Fruit fly (Drosophila melanogaster) whole organism, embryonic: ENCODE measurements around the gene TotM.

Experiments
- Atf-2 ChIP-seq: fragments of 200-800 bp; sonication (Bioruptor generic); optimal IDR thresholded peaks from 2 replicates; lab custom pipeline; 2016; ENCODE audit warnings: missing biosample characterization, missing genetic modification characterization
- CG10366 ChIP-seq: fragments of 200-800 bp; sonication (Bioruptor generic); IDR thresholded peaks from 2 replicates; pipeline ENCODE4 v1.3.6; 2022; ENCODE audit warnings: missing biosample characterization, missing genetic modification characterization
- CG10431 ChIP-seq: fragments of 200-800 bp; sonication (Bioruptor generic); optimal IDR thresholded peaks from 3 replicates; lab custom pipeline; 2018; ENCODE audit warnings: missing biosample characterization, mild to moderate bottlenecking, missing genetic modification characterization
- CG10565 ChIP-seq: fragments of 200-800 bp; sonication (Bioruptor generic); optimal IDR thresholded peaks from 3 replicates; lab custom pipeline; 2016; ENCODE audit warnings: missing biosample characterization, mild to moderate bottlenecking, missing genetic modification characterization
- CG10979 ChIP-seq: fragments of 200-800 bp; sonication (Bioruptor generic); optimal IDR thresholded peaks from 2 replicates; lab custom pipeline; 2018; ENCODE audit warnings: missing biosample characterization, mild to moderate bottlenecking, missing genetic modification characterization, moderate library complexity
- CG17385 ChIP-seq: fragments of 200-800 bp; sonication (Bioruptor generic); optimal IDR thresholded peaks from 3 replicates; lab custom pipeline; 2018; ENCODE audit warnings: missing biosample characterization, mild to moderate bottlenecking, missing genetic modification characterization
- CG17568 ChIP-seq: fragments of 200-800 bp; sonication (Bioruptor generic); optimal IDR thresholded peaks from 2 replicates; lab custom pipeline; 2018; ENCODE audit warnings: missing biosample characterization, mild to moderate bottlenecking, missing genetic modification characterization, moderate library complexity
- CG17802 ChIP-seq: fragments of 200-800 bp; sonication (Bioruptor generic); optimal IDR thresholded peaks from 2 replicates; lab custom pipeline; 2018; ENCODE audit warnings: missing biosample characterization, mild to moderate bottlenecking, missing genetic modification characterization, moderate library complexity
- CG18619 ChIP-seq: fragments of 200-800 bp; sonication (Bioruptor generic); optimal IDR thresholded peaks from 3 replicates; lab custom pipeline; 2017; ENCODE audit warnings: missing biosample characterization, mild to moderate bottlenecking, missing genetic modification characterization
- CG2202 ChIP-seq: fragments of 200-800 bp; sonication (Bioruptor generic); optimal IDR thresholded peaks from 2 replicates; lab custom pipeline; 2018; ENCODE audit warnings: missing biosample characterization, mild to moderate bottlenecking, missing genetic modification characterization
- CG30431 ChIP-seq: fragments of 200-800 bp; sonication (Bioruptor generic); optimal IDR thresholded peaks from 2 replicates; lab custom pipeline; 2017; ENCODE audit warnings: missing biosample characterization, missing genetic modification characterization
- CG32772 ChIP-seq: fragments of 200-800 bp; sonication (Bioruptor generic); IDR thresholded peaks from 2 replicates; pipeline ENCODE4 v1.3.6; 2022; ENCODE audit warnings: missing biosample characterization, missing genetic modification characterization
- CG3281 ChIP-seq: fragments of 200-800 bp; sonication (Bioruptor generic); optimal IDR thresholded peaks from 3 replicates; lab custom pipeline; 2017; ENCODE audit warnings: missing biosample characterization, mild to moderate bottlenecking, missing genetic modification characterization
- CG3726 ChIP-seq: fragments of 200-800 bp; sonication (Bioruptor generic); IDR thresholded peaks from 3 replicates; pipeline ENCODE4, ENCODE4 v1.3.6; 2022; ENCODE audit warnings: missing biosample characterization, missing genetic modification characterization
- CG4424 ChIP-seq: fragments of 200-800 bp; sonication (Bioruptor generic); optimal IDR thresholded peaks from 3 replicates; lab custom pipeline; 2016; ENCODE audit warnings: missing biosample characterization, missing genetic modification characterization
- CG4707 ChIP-seq: fragments of 200-800 bp; sonication (Bioruptor generic); optimal IDR thresholded peaks from 2 replicates; lab custom pipeline; 2018; ENCODE audit warnings: missing biosample characterization, mild to moderate bottlenecking, missing genetic modification characterization, moderate library complexity
- CG5180 ChIP-seq: fragments of 200-800 bp; sonication (Bioruptor generic); optimal IDR thresholded peaks from 3 replicates; lab custom pipeline; 2017; ENCODE audit warnings: missing biosample characterization, missing genetic modification characterization, mild to moderate bottlenecking, moderate library complexity, missing genetic modification reagents
- Camta ChIP-seq: fragments of 200-800 bp; sonication (Bioruptor generic); optimal IDR thresholded peaks from 2 replicates; lab custom pipeline; 2016; ENCODE audit warnings: missing biosample characterization, missing genetic modification characterization
- Dbx ChIP-seq: fragments of 200-800 bp; sonication (Bioruptor generic); IDR thresholded peaks from 3 replicates; pipeline ENCODE4 v1.3.6; 2022; ENCODE audit warnings: missing biosample characterization, missing genetic modification characterization
- Doc2 ChIP-seq: fragments of 200-800 bp; sonication (Bioruptor generic); IDR thresholded peaks from 2 replicates; pipeline ENCODE4 v1.3.6; 2022; ENCODE audit warnings: missing biosample characterization, missing genetic modification characterization
- Dref ChIP-seq: fragments of 200-800 bp; sonication (Bioruptor generic); IDR thresholded peaks from 2 replicates; pipeline ENCODE4 v1.3.6; 2022; ENCODE audit warnings: missing biosample characterization, missing genetic modification characterization
- GATAe ChIP-seq: fragments of 200-800 bp; sonication (Bioruptor generic); conservative IDR thresholded peaks from 2 replicates; pipeline ENCODE4 v1.3.6; 2022; ENCODE audit warnings: missing biosample characterization, missing genetic modification characterization
- Hmx ChIP-seq: fragments of 200-800 bp; sonication (Bioruptor generic); optimal IDR thresholded peaks from 2 replicates; lab custom pipeline; 2016; ENCODE audit warnings: missing biosample characterization, missing genetic modification characterization
- Hr51 ChIP-seq, 2 experiments: fragments of 200-800 bp; sonication (Bioruptor generic); optimal IDR thresholded peaks; 2 replicates in 1 of 2; 3 replicates in 1 of 2; lab custom pipeline; 2016 to 2018; ENCODE audit warnings: missing biosample characterization in 2 of 2, missing genetic modification characterization in 2 of 2, mild to moderate bottlenecking in 1 of 2, moderate library complexity in 1 of 2
- Lhr ChIP-seq: fragments of 200-800 bp; sonication (Bioruptor generic); optimal IDR thresholded peaks from 3 replicates; lab custom pipeline; 2017; ENCODE audit warnings: mild to moderate bottlenecking, missing biosample characterization, missing genetic modification reagents, missing genetic modification characterization
- ab ChIP-seq: fragments of 200-800 bp; sonication (Bioruptor generic); optimal IDR thresholded peaks from 2 replicates; lab custom pipeline; 2016; ENCODE audit warnings: missing biosample characterization, missing genetic modification characterization
- az2 ChIP-seq: fragments of 200-800 bp; sonication (Bioruptor generic); optimal IDR thresholded peaks from 3 replicates; lab custom pipeline; 2016; ENCODE audit warnings: missing biosample characterization, missing genetic modification characterization
- bigmax ChIP-seq: fragments of 200-800 bp; sonication (Bioruptor generic); optimal IDR thresholded peaks from 2 replicates; lab custom pipeline; 2018; ENCODE audit warnings: missing biosample characterization, mild to moderate bottlenecking, missing genetic modification characterization
- caup ChIP-seq: fragments of 200-800 bp; sonication (Bioruptor generic); optimal IDR thresholded peaks from 3 replicates; lab custom pipeline; 2017; ENCODE audit warnings: missing biosample characterization, mild to moderate bottlenecking, missing genetic modification characterization, moderate library complexity; ENCODE audit not compliant: severe bottlenecking
- dati ChIP-seq: fragments of 200-800 bp; sonication (Bioruptor generic); IDR thresholded peaks from 2 replicates; pipeline ENCODE4 v1.3.6; 2022; ENCODE audit warnings: missing biosample characterization, missing genetic modification characterization
- fd102C ChIP-seq: fragments of 200-800 bp; sonication (Bioruptor generic); optimal IDR thresholded peaks from 2 replicates; lab custom pipeline; 2018; ENCODE audit warnings: missing biosample characterization, mild to moderate bottlenecking, missing genetic modification characterization, moderate library complexity
- ftz-f1 ChIP-seq: fragments of 200-800 bp; sonication (Bioruptor generic); optimal IDR thresholded peaks from 2 replicates; lab custom pipeline; 2016; ENCODE audit warnings: missing biosample characterization, missing genetic modification characterization
- gem ChIP-seq: fragments of 200-800 bp; sonication (Bioruptor generic); optimal IDR thresholded peaks from 2 replicates; lab custom pipeline; 2019; ENCODE audit warnings: missing biosample characterization, mild to moderate bottlenecking, missing genetic modification characterization, moderate library complexity
- gfzf ChIP-seq: fragments of 200-800 bp; sonication (Bioruptor generic); optimal IDR thresholded peaks from 2 replicates; lab custom pipeline; 2016; ENCODE audit warnings: missing biosample characterization, mild to moderate bottlenecking, missing genetic modification characterization, moderate library complexity
- grau ChIP-seq: fragments of 200-800 bp; optimal IDR thresholded peaks from 3 replicates; lab custom pipeline; 2019; ENCODE audit warnings: missing biosample characterization, mild to moderate bottlenecking, missing genetic modification characterization, moderate library complexity
- gsb ChIP-seq: fragments of 200-800 bp; sonication (Bioruptor generic); IDR thresholded peaks from 2 replicates; pipeline ENCODE4 v1.3.6; 2022; ENCODE audit warnings: missing biosample characterization, missing genetic modification characterization
- ind ChIP-seq: fragments of 200-800 bp; sonication (Bioruptor generic); optimal IDR thresholded peaks from 3 replicates; lab custom pipeline; 2016; ENCODE audit warnings: missing biosample characterization, missing genetic modification characterization
- lmd ChIP-seq: fragments of 200-800 bp; sonication (Bioruptor generic); IDR thresholded peaks from 2 replicates; pipeline ENCODE4 v1.3.6; 2022; ENCODE audit warnings: missing biosample characterization, missing genetic modification characterization
- maf-S ChIP-seq: fragments of 200-800 bp; sonication (Bioruptor generic); optimal IDR thresholded peaks from 2 replicates; lab custom pipeline; 2016; ENCODE audit warnings: missing biosample characterization, missing genetic modification characterization
- mirr ChIP-seq: fragments of 200-800 bp; sonication (Bioruptor generic); optimal IDR thresholded peaks from 3 replicates; lab custom pipeline; 2018; ENCODE audit warnings: missing biosample characterization, mild to moderate bottlenecking, missing genetic modification characterization
- nmo ChIP-seq: fragments of 200-800 bp; sonication (Bioruptor generic); optimal IDR thresholded peaks from 2 replicates; lab custom pipeline; 2018; ENCODE audit warnings: missing biosample characterization, mild to moderate bottlenecking, missing genetic modification characterization, moderate library complexity
- pfk ChIP-seq: fragments of 200-800 bp; sonication (Bioruptor generic); optimal IDR thresholded peaks from 2 replicates; lab custom pipeline; 2018; ENCODE audit warnings: missing biosample characterization, mild to moderate bottlenecking, missing genetic modification characterization, moderate library complexity
- pnt ChIP-seq: fragments of 200-800 bp; sonication (Bioruptor generic); optimal IDR thresholded peaks from 3 replicates; lab custom pipeline; 2016; ENCODE audit warnings: missing biosample characterization, missing genetic modification characterization
- slbo ChIP-seq: fragments of 200-800 bp; sonication (Bioruptor generic); IDR thresholded peaks from 2 replicates; pipeline ENCODE4 v1.3.6; 2022; ENCODE audit warnings: missing biosample characterization, missing genetic modification characterization
- tap ChIP-seq: fragments of 200-800 bp; optimal IDR thresholded peaks from 3 replicates; lab custom pipeline; 2019; ENCODE audit warnings: missing biosample characterization, mild to moderate bottlenecking, missing genetic modification characterization, moderate library complexity
- tio ChIP-seq: fragments of 200-800 bp; sonication (Bioruptor generic); optimal IDR thresholded peaks from 2 replicates; lab custom pipeline; 2017; ENCODE audit warnings: missing biosample characterization, missing genetic modification characterization, inconsistent platforms
- toy ChIP-seq: fragments of 200-800 bp; sonication (Bioruptor generic); IDR thresholded peaks from 2 replicates; pipeline ENCODE4 v1.3.6; 2022; ENCODE audit warnings: missing biosample characterization, missing genetic modification characterization
- twi ChIP-seq: fragments of 200-800 bp; optimal IDR thresholded peaks from 2 replicates; lab custom pipeline; 2019; ENCODE audit warnings: missing biosample characterization, mild to moderate bottlenecking, missing genetic modification characterization, moderate library complexity
- zen2 ChIP-seq: fragments of 200-800 bp; sonication (Bioruptor generic); IDR thresholded peaks from 3 replicates; pipeline ENCODE4 v1.3.6; 2022; ENCODE audit warnings: missing biosample characterization, missing genetic modification characterization; ENCODE audit not compliant: partially characterized antibody
- zf30C ChIP-seq: fragments of 200-800 bp; sonication (Bioruptor generic); optimal IDR thresholded peaks from 3 replicates; lab custom pipeline; 2018; ENCODE audit warnings: missing biosample characterization, mild to moderate bottlenecking, missing genetic modification characterization
- zfh2 ChIP-seq: fragments of 200-800 bp; sonication (Bioruptor generic); optimal IDR thresholded peaks from 2 replicates; lab custom pipeline; 2016; ENCODE audit warnings: missing biosample characterization, missing genetic modification characterization

TotM gene

dm6 chr2L:5296672-5297288 is 32.9 kb upstream of the TotM start (continued):
- TF ChIP-seq zfh2 (GFP tag; lab: Kevin White, UChicago), result no peak
- no peak for TF ChIP-seq CG32772
- no peak for TF ChIP-seq CG3281
- TF ChIP-seq CG17568 (GFP tag; lab: Kevin White, UChicago), result no peak
- TF ChIP-seq gem (tag; lab: Kevin White, UChicago), result peak; percentile 57
- TF ChIP-seq fd102C (GFP tag; lab: Kevin White, UChicago), result no peak
- no peak for TF ChIP-seq pfk
- no peak for TF ChIP-seq tap
- TF ChIP-seq CG2202 (tag; lab: Kevin White, UChicago), result peak; percentile 42
- TF ChIP-seq Camta (GFP tag; lab: Kevin White, UChicago), result no peak
- TF ChIP-seq ind (GFP tag; lab: Kevin White, UChicago), result no peak
- TF ChIP-seq bigmax (GFP tag; lab: Kevin White, UChicago), result no peak
- peak; percentile 5 for TF ChIP-seq CG17802 (tag; lab: Kevin White, UChicago)
- no peak for TF ChIP-seq CG10431 (GFP tag; lab: Kevin White, UChicago)
- TF ChIP-seq CG18619 (GFP tag; lab: Kevin White, UChicago), result no peak
- no peak for TF ChIP-seq pnt (GFP tag; lab: Kevin White, UChicago)
- TF ChIP-seq mirr (GFP tag; lab: Kevin White, UChicago), result no peak
- TF ChIP-seq lmd, result no peak
- TF ChIP-seq Hr51 (GFP tag; optimal IDR thresholded peaks at IDR 0.05; lab: Kevin White, UChicago), result no peak
- no peak for TF ChIP-seq caup
- no peak for TF ChIP-seq gfzf (GFP tag; lab: Kevin White, UChicago)
- no peak for TF ChIP-seq twi
- peak; percentile 53 for TF ChIP-seq CG4424
- no peak for TF ChIP-seq CG3726 (GFP tag; lab: Robert Waterston, UW)
- peak; percentile 13 for TF ChIP-seq Lhr
- TF ChIP-seq dati, result no peak
- peak; percentile 50 for TF ChIP-seq az2 (GFP tag; lab: Kevin White, UChicago)
- no peak for TF ChIP-seq Doc2 (GFP tag; lab: Robert Waterston, UW)
- TF ChIP-seq CG30431 (GFP tag; lab: Kevin White, UChicago), result no peak
- peak; percentile 75 for TF ChIP-seq CG10979 (tag; lab: Kevin White, UChicago)
- peak; percentile 99 for TF ChIP-seq CG5180
- no peak for TF ChIP-seq toy
- TF ChIP-seq maf-S (GFP tag; lab: Kevin White, UChicago), result no peak
- no peak for TF ChIP-seq ab (GFP tag; lab: Kevin White, UChicago)
- TF ChIP-seq CG4707, result peak; percentile 8
- no peak for TF ChIP-seq CG17385 (GFP tag; lab: Kevin White, UChicago)
- TF ChIP-seq Hmx (GFP tag; lab: Kevin White, UChicago), result no peak
- no peak for TF ChIP-seq GATAe (GFP tag; lab: Robert Waterston, UW)
- TF ChIP-seq Atf-2, result no peak
- TF ChIP-seq ftz-f1 (GFP tag; lab: Kevin White, UChicago), result no peak
- TF ChIP-seq zf30C (GFP tag; lab: Kevin White, UChicago), result no peak
- no peak; the same call in 2 of the 3 replicates for TF ChIP-seq zen2
- no peak for TF ChIP-seq tio (GFP tag; lab: Kevin White, UChicago)
- peak; percentile 59 for TF ChIP-seq nmo (GFP tag; lab: Kevin White, UChicago)
- peak; percentile 21 for TF ChIP-seq grau
- no peak for TF ChIP-seq CG10565 (GFP tag; lab: Kevin White, UChicago)
- TF ChIP-seq Dbx (GFP tag; lab: Robert Waterston, UW), result no peak
- TF ChIP-seq Dref, result no peak
- no peak for TF ChIP-seq gsb (GFP tag; lab: Robert Waterston, UW)
- no peak for TF ChIP-seq slbo (GFP tag; lab: Robert Waterston, UW)
- no peak for TF ChIP-seq CG10366 (GFP tag; lab: Robert Waterston, UW)
